Worm (Caenorhabditis elegans) whole organism, young adult: ENCODE results near the gene wdr-46.

Source experiments
- B0035.1 ChIP-seq: sonication (generic microtip); optimal IDR thresholded peaks from 2 replicates; lab custom pipeline; 2016; ENCODE audit warnings: missing genetic modification characterization, mild to moderate bottlenecking, missing compliant biosample characterization, missing genotype, missing genetic modification reagents
- C17E4.6 ChIP-seq: fragments of 200-800 bp; sonication (Bioruptor generic); IDR thresholded peaks from 2 replicates; pipeline ENCODE4 v1.3.6; 2022; ENCODE audit warnings: missing genetic modification reagents, missing genetic modification characterization, missing compliant biosample characterization
- D2030.7 ChIP-seq: fragments of 200-800 bp; sonication (Bioruptor generic); IDR thresholded peaks from 2 replicates; pipeline ENCODE4 v1.3.6; 2022; ENCODE audit warnings: missing genetic modification reagents, missing genetic modification characterization, missing compliant biosample characterization
- F33H1.4 ChIP-seq: fragments of 200-800 bp; sonication (Bioruptor generic); IDR thresholded peaks from 2 replicates; pipeline ENCODE4 v1.3.6; 2022; ENCODE audit warnings: missing genetic modification reagents, missing genetic modification characterization, missing compliant biosample characterization
- F39B2.1 ChIP-seq: fragments of 200-800 bp; sonication (Bioruptor generic); IDR thresholded peaks from 2 replicates; pipeline ENCODE4 v1.3.6; 2022; ENCODE audit warnings: missing genetic modification reagents, missing genetic modification characterization, missing compliant biosample characterization
- F57A8.1 ChIP-seq: fragments of 200-800 bp; sonication (Bioruptor generic); optimal IDR thresholded peaks from 2 replicates; lab custom pipeline; 2018; ENCODE audit warnings: mild to moderate bottlenecking, missing genetic modification characterization, moderate library complexity, missing compliant biosample characterization
- K11D2.4 ChIP-seq: fragments of 200-800 bp; sonication (Bioruptor generic); IDR thresholded peaks from 2 replicates; pipeline ENCODE4 v1.3.6; 2022; ENCODE audit warnings: missing genetic modification reagents, missing genetic modification characterization, missing compliant biosample characterization
- Y79H2A.3 ChIP-seq: fragments of 200-800 bp; sonication (Bioruptor generic); conservative IDR thresholded peaks from 2 replicates; pipeline ENCODE4 v1.3.6; 2022; ENCODE audit warnings: missing genetic modification reagents, missing genetic modification characterization, missing compliant biosample characterization
- ZK185.1 ChIP-seq: sonication (generic microtip); optimal IDR thresholded peaks from 2 replicates; lab custom pipeline; 2016; ENCODE audit warnings: mild to moderate bottlenecking, missing genetic modification characterization, missing compliant biosample characterization; ENCODE audit not compliant: poor library complexity, severe bottlenecking
- atf-7 ChIP-seq: sonication (generic microtip); optimal IDR thresholded peaks from 2 replicates; lab custom pipeline; 2017; ENCODE audit warnings: mild to moderate bottlenecking, missing genetic modification characterization, missing compliant biosample characterization
- attf-3 ChIP-seq: fragments of 200-800 bp; sonication (Bioruptor generic); conservative IDR thresholded peaks from 2 replicates; pipeline ENCODE4 v1.3.6; 2022; ENCODE audit warnings: missing genetic modification reagents, missing genetic modification characterization, missing compliant biosample characterization
- attf-6 ChIP-seq: fragments of 200-800 bp; sonication (Bioruptor generic); IDR thresholded peaks from 2 replicates; pipeline ENCODE4 v1.3.6; 2022; ENCODE audit warnings: missing genetic modification reagents, missing genetic modification characterization, missing compliant biosample characterization
- bed-1 ChIP-seq: fragments of 200-800 bp; sonication (Bioruptor generic); IDR thresholded peaks from 2 replicates; pipeline ENCODE4 v1.3.6; 2022; ENCODE audit warnings: missing genetic modification reagents, missing genetic modification characterization, missing compliant biosample characterization
- bed-2 ChIP-seq: fragments of 200-800 bp; sonication (Bioruptor generic); IDR thresholded peaks from 2 replicates; pipeline ENCODE4 v1.3.6; 2022; ENCODE audit warnings: missing genetic modification reagents, missing genetic modification characterization, missing compliant biosample characterization
- ccch-3 ChIP-seq: fragments of 200-800 bp; sonication (Bioruptor generic); optimal IDR thresholded peaks from 2 replicates; lab custom pipeline; 2018; ENCODE audit warnings: mild to moderate bottlenecking, missing genetic modification characterization, missing compliant biosample characterization
- ceh-100 ChIP-seq: fragments of 200-800 bp; sonication (Bioruptor generic); IDR thresholded peaks from 2 replicates; pipeline ENCODE4 v1.3.6; 2022; ENCODE audit warnings: missing genetic modification reagents, missing genetic modification characterization, missing compliant biosample characterization
- ceh-27 ChIP-seq: fragments of 200-800 bp; sonication (Bioruptor generic); optimal IDR thresholded peaks from 2 replicates; lab custom pipeline; 2018; ENCODE audit warnings: mild to moderate bottlenecking, missing genetic modification characterization, moderate library complexity, missing compliant biosample characterization
- chd-7 ChIP-seq: sonication (generic microtip); optimal IDR thresholded peaks from 2 replicates; lab custom pipeline; 2016; ENCODE audit warnings: mild to moderate bottlenecking, missing genetic modification characterization, moderate library complexity, missing compliant biosample characterization
- die-1 ChIP-seq: sonication (generic microtip); optimal IDR thresholded peaks from 2 replicates; lab custom pipeline; 2016; ENCODE audit warnings: missing genotype, mild to moderate bottlenecking, missing genetic modification characterization, missing compliant biosample characterization
- dox-1 ChIP-seq: fragments of 200-800 bp; sonication (Bioruptor generic); IDR thresholded peaks from 2 replicates; pipeline ENCODE4 v1.3.6; 2022; ENCODE audit warnings: missing genetic modification reagents, missing genetic modification characterization, missing compliant biosample characterization
- dpff-1 ChIP-seq: sonication (generic microtip); optimal IDR thresholded peaks from 2 replicates; lab custom pipeline; 2017; ENCODE audit warnings: mild to moderate bottlenecking, missing genetic modification characterization, missing compliant biosample characterization
- egrh-3 ChIP-seq: fragments of 200-800 bp; sonication (Bioruptor generic); IDR thresholded peaks from 2 replicates; pipeline ENCODE4 v1.3.6; 2022; ENCODE audit warnings: missing genetic modification reagents, missing genetic modification characterization, missing compliant biosample characterization
- gei-17 ChIP-seq: fragments of 200-800 bp; sonication (Bioruptor generic); optimal IDR thresholded peaks from 2 replicates; lab custom pipeline; 2018; ENCODE audit warnings: mild to moderate bottlenecking, missing genetic modification characterization, missing compliant biosample characterization
- him-1 ChIP-seq: sonication (generic microtip); optimal IDR thresholded peaks from 2 replicates; lab custom pipeline; 2016; ENCODE audit warnings: missing genotype, missing genetic modification reagents, missing genetic modification characterization, missing compliant biosample characterization
- hlh-12 ChIP-seq: sonication (generic microtip); optimal IDR thresholded peaks from 2 replicates; lab custom pipeline; 2016; ENCODE audit warnings: missing genetic modification characterization, missing compliant biosample characterization
- hlh-26 ChIP-seq: fragments of 200-800 bp; sonication (Bioruptor generic); conservative IDR thresholded peaks from 2 replicates; pipeline ENCODE4 v1.3.6; 2022; ENCODE audit warnings: missing genetic modification reagents, missing genetic modification characterization, missing compliant biosample characterization
- hmg-1.2 ChIP-seq: fragments of 200-800 bp; sonication (Bioruptor generic); IDR thresholded peaks from 2 replicates; pipeline ENCODE4 v1.3.6; 2022; ENCODE audit warnings: missing genetic modification reagents, missing genetic modification characterization, missing compliant biosample characterization
- hmg-20 ChIP-seq: fragments of 200-800 bp; sonication (Bioruptor generic); IDR thresholded peaks from 2 replicates; pipeline ENCODE4 v1.3.6; 2022; ENCODE audit warnings: missing genetic modification reagents, missing genetic modification characterization, missing compliant biosample characterization
- hrde-1 ChIP-seq: sonication (generic microtip); optimal IDR thresholded peaks from 2 replicates; lab custom pipeline; 2016; ENCODE audit warnings: missing genetic modification characterization, mild to moderate bottlenecking, missing compliant biosample characterization, moderate library complexity, missing genotype, missing genetic modification reagents, borderline replicate concordance
- let-526 ChIP-seq: fragments of 200-800 bp; sonication (Bioruptor generic); IDR thresholded peaks from 2 replicates; pipeline ENCODE4 v1.3.6; 2022; ENCODE audit warnings: missing genetic modification reagents, missing genetic modification characterization, missing compliant biosample characterization
- lin-26 ChIP-seq: fragments of 200-800 bp; sonication (Bioruptor generic); IDR thresholded peaks from 2 replicates; pipeline ENCODE4 v1.3.6; 2022; ENCODE audit warnings: missing genetic modification reagents, missing genetic modification characterization, missing compliant biosample characterization
- lin-40 ChIP-seq: sonication (generic microtip); optimal IDR thresholded peaks from 2 replicates; lab custom pipeline; 2016; ENCODE audit warnings: missing genetic modification characterization, mild to moderate bottlenecking, missing compliant biosample characterization, missing genotype, missing genetic modification reagents
- lsy-27 ChIP-seq: sonication (generic microtip); optimal IDR thresholded peaks from 2 replicates; lab custom pipeline; 2017; ENCODE audit warnings: missing genetic modification characterization, mild to moderate bottlenecking, missing compliant biosample characterization, antibody characterized with exemption, missing genotype, borderline replicate concordance; ENCODE audit not compliant: insufficient read depth
- madf-3 ChIP-seq: fragments of 200-800 bp; sonication (Bioruptor generic); IDR thresholded peaks from 2 replicates; pipeline ENCODE4 v1.3.6; 2022; ENCODE audit warnings: missing genetic modification reagents, missing genetic modification characterization, missing compliant biosample characterization
- madf-8 ChIP-seq: fragments of 200-800 bp; sonication (Bioruptor generic); conservative IDR thresholded peaks from 2 replicates; pipeline ENCODE4 v1.3.6; 2022; ENCODE audit warnings: missing genetic modification reagents, missing genetic modification characterization, missing compliant biosample characterization
- mxl-1 ChIP-seq: sonication (generic microtip); optimal IDR thresholded peaks from 2 replicates; lab custom pipeline; 2016; ENCODE audit warnings: missing genetic modification characterization, missing compliant biosample characterization
- nfya-1 ChIP-seq: sonication (generic microtip); optimal IDR thresholded peaks from 2 replicates; lab custom pipeline; 2017; ENCODE audit warnings: antibody characterized with exemption, missing compliant biosample characterization, missing genetic modification characterization, borderline replicate concordance; ENCODE audit not compliant: insufficient read depth
- nfya-2 ChIP-seq: fragments of 200-800 bp; sonication (Bioruptor generic); IDR thresholded peaks from 2 replicates; pipeline ENCODE4 v1.3.6; 2022; ENCODE audit warnings: missing genetic modification reagents, missing genetic modification characterization, missing compliant biosample characterization
- nhr-179 ChIP-seq: sonication (generic microtip); optimal IDR thresholded peaks from 2 replicates; lab custom pipeline; 2016; ENCODE audit warnings: mild to moderate bottlenecking, missing genetic modification characterization, missing compliant biosample characterization
- sdz-38 ChIP-seq: sonication (generic microtip); optimal IDR thresholded peaks from 2 replicates; lab custom pipeline; 2016; ENCODE audit warnings: missing genotype, missing genetic modification characterization, missing compliant biosample characterization
- snpc-1.3 ChIP-seq: sonication (generic microtip); optimal IDR thresholded peaks from 2 replicates; lab custom pipeline; 2017; ENCODE audit warnings: missing genetic modification characterization, mild to moderate bottlenecking, missing compliant biosample characterization, antibody characterized with exemption, moderate library complexity, missing genotype, missing genetic modification reagents; ENCODE audit not compliant: insufficient read depth
- zfh-2 ChIP-seq: fragments of 200-800 bp; sonication (Bioruptor generic); conservative IDR thresholded peaks from 2 replicates; pipeline ENCODE4 v1.3.6; 2022; ENCODE audit warnings: missing genetic modification reagents, missing genetic modification characterization, missing compliant biosample characterization
- zim-3 ChIP-seq: sonication (generic microtip); optimal IDR thresholded peaks from 2 replicates; lab custom pipeline; 2017; ENCODE audit warnings: mild to moderate bottlenecking, missing genetic modification characterization, moderate library complexity, missing compliant biosample characterization
- ztf-22 ChIP-seq: fragments of 200-800 bp; sonication (Bioruptor generic); optimal IDR thresholded peaks from 2 replicates; lab custom pipeline; 2018; ENCODE audit warnings: mild to moderate bottlenecking, missing genetic modification characterization, moderate library complexity, missing compliant biosample characterization
- ztf-26 ChIP-seq: sonication (generic microtip); optimal IDR thresholded peaks from 2 replicates; lab custom pipeline; 2017; ENCODE audit warnings: missing genetic modification characterization, missing compliant biosample characterization
- ztf-6 ChIP-seq: fragments of 200-800 bp; sonication (Bioruptor generic); IDR thresholded peaks from 2 replicates; pipeline ENCODE4 v1.3.6; 2022; ENCODE audit warnings: missing genetic modification reagents, missing genetic modification characterization, missing compliant biosample characterization

The wdr-46 gene

DNA sequence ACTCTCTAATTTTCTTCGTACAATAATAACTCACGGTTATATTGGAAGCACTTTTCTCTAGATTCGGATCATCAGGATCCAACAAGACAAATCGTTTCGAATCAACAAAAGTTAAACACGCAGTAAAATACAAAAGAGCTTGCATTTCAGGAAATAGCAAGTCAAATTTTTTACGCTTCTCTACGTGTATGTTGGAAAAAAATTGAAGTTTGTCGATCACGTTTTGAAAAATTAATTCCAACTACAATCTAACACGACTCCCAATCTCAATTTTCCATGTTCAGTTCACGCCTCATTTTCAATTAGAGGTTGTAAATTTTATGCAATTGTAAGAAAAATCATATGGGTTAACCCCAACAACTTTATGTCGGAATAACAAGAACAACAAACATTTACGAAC is 17.9 kb downstream of the wdr-46 start, which contains the start of gene spe-45 (continued):
- TF ChIP-seq attf-3 (GFP tag; lab: Robert Waterston, UW): no peak
- TF ChIP-seq K11D2.4 (GFP tag; lab: Robert Waterston, UW): no peak
- no peak for TF ChIP-seq ZK185.1 (tag; lab: Kevin White, UChicago)
- TF ChIP-seq madf-8 (GFP tag; lab: Robert Waterston, UW): no peak
- no peak for TF ChIP-seq lin-40 (tag; lab: Kevin White, UChicago)
- no peak for TF ChIP-seq hlh-26 (GFP tag; lab: Robert Waterston, UW)
- TF ChIP-seq F57A8.1 (GFP tag; lab: Kevin White, UChicago): no peak
- no peak for TF ChIP-seq zim-3
- TF ChIP-seq snpc-1.3 (tag; lab: Kevin White, UChicago): no peak
- TF ChIP-seq chd-7 (tag; lab: Kevin White, UChicago): no peak
- TF ChIP-seq hmg-20 (GFP tag; lab: Robert Waterston, UW): no peak
- TF ChIP-seq lin-26: peak; percentile 78
- no peak for TF ChIP-seq nhr-179 (tag; lab: Kevin White, UChicago)
- no peak for TF ChIP-seq let-526
- TF ChIP-seq egrh-3 (GFP tag; lab: Robert Waterston, UW): no peak
- TF ChIP-seq die-1 (tag; lab: Kevin White, UChicago): no peak
- peak; percentile 74; the same call in 1 of the 2 replicates for TF ChIP-seq attf-6 (GFP tag; lab: Robert Waterston, UW)
- TF ChIP-seq F33H1.4: peak; percentile 43
- TF ChIP-seq hmg-1.2: no peak
- no peak for TF ChIP-seq bed-2 (GFP tag; lab: Robert Waterston, UW)
- no peak for TF ChIP-seq B0035.1 (tag; lab: Kevin White, UChicago)
- no peak for TF ChIP-seq nfya-1
- TF ChIP-seq atf-7 (tag; lab: Kevin White, UChicago): no peak
- no peak for TF ChIP-seq dpff-1 (tag; lab: Kevin White, UChicago)
- TF ChIP-seq hlh-12 (tag; lab: Kevin White, UChicago): no peak
- TF ChIP-seq hrde-1: peak; percentile 28
- no peak for TF ChIP-seq nfya-2 (GFP tag; lab: Robert Waterston, UW)
- TF ChIP-seq D2030.7 (GFP tag; lab: Robert Waterston, UW): no peak

DNA sequence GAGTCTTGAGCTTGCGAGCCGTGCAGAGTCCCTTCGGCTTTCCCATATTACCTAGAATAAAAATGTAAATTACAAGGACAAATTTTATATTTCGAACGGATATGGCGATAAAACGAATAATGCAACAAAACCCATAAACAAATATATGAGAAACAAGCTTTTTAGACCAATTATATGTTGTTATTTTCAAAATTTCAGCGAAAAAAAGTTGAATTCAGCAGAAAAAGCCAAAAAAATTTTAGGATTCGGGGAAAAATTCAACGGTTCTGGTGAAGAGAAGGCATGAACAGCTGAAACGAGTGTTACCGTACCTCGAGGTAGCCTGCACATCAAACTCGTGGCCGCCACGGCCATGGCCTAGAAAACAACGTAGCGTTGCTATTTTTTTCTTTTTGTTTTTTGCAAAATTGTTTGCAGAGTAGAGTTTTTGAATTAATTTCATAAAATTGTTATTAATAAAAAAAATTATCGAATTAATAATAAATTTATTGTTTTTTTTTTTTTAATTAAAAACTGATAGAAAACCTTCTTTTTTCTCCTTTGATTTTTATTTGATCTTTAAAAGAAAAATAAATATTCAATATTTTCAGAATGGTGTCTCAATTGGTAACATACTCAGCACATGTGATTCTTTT is 19.1 kb downstream of the wdr-46 start, which contains the start of the genes rps-23 and dpm-3:
Gene rps-23, minus strand, starts transcription at position 51 of the 635 bp plus-strand sequence.
Gene dpm-3, plus strand, starts transcription at position 585 of the 635 bp plus-strand sequence.
- TF ChIP-seq ztf-6 (peak; percentile 87), lin-26 (peak; percentile 61; the same call in 1 of the 2 replicates), ZK185.1 (tag; lab: Kevin White, UChicago) (peak; percentile 91), ceh-27 (GFP tag; lab: Kevin White, UChicago) (peak; percentile 97), F39B2.1 (GFP tag; lab: Robert Waterston, UW) (peak; percentile 81; the same call in 1 of the 2 replicates), lin-40 (tag; lab: Kevin White, UChicago) (no peak), ztf-22 (GFP tag; lab: Kevin White, UChicago) (no peak), mxl-1 (tag; lab: Kevin White, UChicago) (no peak), C17E4.6 (peak; percentile 75; the same call in 1 of the 2 replicates), ccch-3 (peak; percentile 95), gei-17 (GFP tag; lab: Kevin White, UChicago) (peak; percentile 34), Y79H2A.3 (GFP tag; lab: Robert Waterston, UW) (peak; percentile 89), zfh-2 (peak; percentile 58; the same call in 1 of the 2 replicates), bed-1 (GFP tag; lab: Robert Waterston, UW) (0 out of 2 replicates have a peak, but pooled peaks have one; percentile 19), hmg-1.2 (peak; percentile 79), dox-1 (GFP tag; lab: Robert Waterston, UW) (peak; percentile 97), lsy-27 (tag; lab: Kevin White, UChicago) (no peak), him-1 (tag; lab: Kevin White, UChicago) (peak; percentile 71), ceh-100 (peak; percentile 83), sdz-38 (tag; lab: Kevin White, UChicago) (no peak), madf-3 (GFP tag; lab: Robert Waterston, UW) (peak; percentile 95), bed-2 (GFP tag; lab: Robert Waterston, UW) (peak; percentile 96), ztf-26 (tag; lab: Kevin White, UChicago) (peak; percentile 49)
